Worm (Caenorhabditis elegans) whole organism, L4 larva: ENCODE measurements around the gene C02G6.2.

Experiments
- F44E2.7 ChIP-seq: fragments of 200-800 bp; sonication (Bioruptor generic); IDR thresholded peaks from 2 replicates; pipeline ENCODE4 v2.1.2; 2022; ENCODE audit warnings: missing genetic modification characterization, missing compliant biosample characterization
- T20F7.1 ChIP-seq: fragments of 200-800 bp; sonication (Bioruptor generic); optimal IDR thresholded peaks from 2 replicates; lab custom pipeline; 2018; ENCODE audit warnings: mild to moderate bottlenecking, missing genetic modification characterization, missing compliant biosample characterization
- Y48G9A.11 ChIP-seq: fragments of 200-800 bp; sonication (Bioruptor generic); IDR thresholded peaks from 2 replicates; pipeline ENCODE4 v1.3.6; 2022; ENCODE audit warnings: missing genetic modification reagents, missing genetic modification characterization, missing compliant biosample characterization
- Y75B8A.6 ChIP-seq: fragments of 200-800 bp; sonication (Bioruptor generic); IDR thresholded peaks from 2 replicates; pipeline ENCODE4 v1.3.6; 2022; ENCODE audit warnings: missing genetic modification reagents, missing genetic modification characterization, missing compliant biosample characterization
- ZK337.2 ChIP-seq: fragments of 200-800 bp; sonication (Bioruptor generic); IDR thresholded peaks from 2 replicates; pipeline ENCODE4 v1.3.6; 2022; ENCODE audit warnings: missing genetic modification reagents, missing genetic modification characterization, missing compliant biosample characterization
- aly-2 ChIP-seq: sonication (generic microtip); optimal IDR thresholded peaks from 2 replicates; lab custom pipeline; 2018; ENCODE audit warnings: missing biosample characterization, missing genetic modification characterization
- arid-1 ChIP-seq: fragments of 200-800 bp; sonication (Bioruptor generic); conservative IDR thresholded peaks from 2 replicates; pipeline ENCODE4 v1.3.6; 2022; ENCODE audit warnings: missing genetic modification reagents, missing genetic modification characterization, missing compliant biosample characterization
- ceh-28 ChIP-seq: fragments of 150-350 bp; optimal IDR thresholded peaks from 2 replicates; lab custom pipeline; 2014; ENCODE audit warnings: missing biosample characterization, missing genetic modification reagents, missing genetic modification characterization
- ces-1 ChIP-seq: fragments of 150-350 bp; sonication (generic microtip); optimal IDR thresholded peaks from 4 replicates; lab custom pipeline; 2014; ENCODE audit warnings: missing biosample characterization, missing genetic modification reagents, missing genetic modification characterization
- ctbp-1 ChIP-seq: fragments of 200-800 bp; sonication (Bioruptor generic); IDR thresholded peaks from 2 replicates; pipeline ENCODE4 v1.3.6; 2022; ENCODE audit warnings: missing genetic modification reagents, missing genetic modification characterization, missing compliant biosample characterization
- daf-16 ChIP-seq, 3 experiments: sonication (generic microtip); optimal IDR thresholded peaks; 2 replicates each; lab custom pipeline; 2016 to 2017; ENCODE audit warnings: missing genetic modification characterization in 3 of 3, missing genetic modification reagents in 3 of 3, mild to moderate bottlenecking in 2 of 3, missing compliant biosample characterization in 2 of 3, missing biosample characterization in 1 of 3, moderate library complexity in 1 of 3
- dmd-8 ChIP-seq: fragments of 200-800 bp; sonication (Bioruptor generic); IDR thresholded peaks from 2 replicates; pipeline ENCODE4 v1.3.6; 2022; ENCODE audit warnings: missing genetic modification characterization, missing compliant biosample characterization
- dmd-9 ChIP-seq: fragments of 200-800 bp; sonication (Bioruptor generic); IDR thresholded peaks from 2 replicates; pipeline ENCODE4 v1.3.6; 2022; ENCODE audit warnings: missing genetic modification reagents, missing genetic modification characterization, missing compliant biosample characterization
- dpl-1 ChIP-seq: fragments of 150-350 bp; optimal IDR thresholded peaks from 2 replicates; lab custom pipeline; 2014; ENCODE audit warnings: missing biosample characterization, missing genetic modification reagents, missing genetic modification characterization
- dve-1 ChIP-seq: sonication (generic microtip); optimal IDR thresholded peaks from 2 replicates; lab custom pipeline; 2017; ENCODE audit warnings: antibody characterized with exemption, mild to moderate bottlenecking, missing genetic modification characterization, missing compliant biosample characterization; ENCODE audit not compliant: insufficient read depth
- egl-27 ChIP-seq: sonication (generic microtip); optimal IDR thresholded peaks from 3 replicates; lab custom pipeline; 2017; ENCODE audit warnings: missing biosample characterization, missing genetic modification reagents, missing genetic modification characterization
- egl-43 ChIP-seq: fragments of 200-800 bp; sonication (Bioruptor generic); IDR thresholded peaks from 2 replicates; pipeline ENCODE4 v1.3.6; 2022; ENCODE audit warnings: missing genetic modification reagents, missing genetic modification characterization, missing compliant biosample characterization
- fos-1 ChIP-seq: fragments of 150-350 bp; optimal IDR thresholded peaks from 2 replicates; lab custom pipeline; 2014; ENCODE audit warnings: missing biosample characterization, missing genetic modification characterization
- gei-8 ChIP-seq: fragments of 200-800 bp; sonication (Bioruptor generic); optimal IDR thresholded peaks from 2 replicates; lab custom pipeline; 2018; ENCODE audit warnings: mild to moderate bottlenecking, missing genetic modification characterization, missing compliant biosample characterization
- hif-1 ChIP-seq, 2 experiments: sonication (generic microtip); optimal IDR thresholded peaks; 2 replicates each; lab custom pipeline; 2016 to 2017; ENCODE audit warnings: missing compliant biosample characterization in 2 of 2, missing genetic modification characterization in 2 of 2, missing genetic modification reagents in 2 of 2, missing genotype in 2 of 2, mild to moderate bottlenecking in 1 of 2
- hlh-11 ChIP-seq: fragments of 200-800 bp; sonication (Bioruptor generic); optimal IDR thresholded peaks from 2 replicates; lab custom pipeline; 2018; ENCODE audit warnings: mild to moderate bottlenecking, missing genetic modification characterization, missing compliant biosample characterization
- hlh-30 ChIP-seq: sonication (generic microtip); optimal IDR thresholded peaks from 2 replicates; lab custom pipeline; 2017; ENCODE audit warnings: antibody characterized with exemption, mild to moderate bottlenecking, missing genetic modification characterization, missing compliant biosample characterization; ENCODE audit not compliant: insufficient read depth
- hmg-1.1 ChIP-seq: fragments of 200-800 bp; sonication (Bioruptor generic); IDR thresholded peaks from 2 replicates; pipeline ENCODE4 v1.3.6; 2022; ENCODE audit warnings: missing genetic modification reagents, missing genetic modification characterization, missing compliant biosample characterization
- lin-29 ChIP-seq: fragments of 200-800 bp; sonication (Bioruptor generic); IDR thresholded peaks from 2 replicates; pipeline ENCODE4 v1.3.6; 2022; ENCODE audit warnings: missing genetic modification reagents, missing genetic modification characterization, missing compliant biosample characterization
- lsy-2 ChIP-seq, 2 experiments: fragments of 150-350 bp in 1 of 2; sonication (generic microtip) in 1 of 2; optimal IDR thresholded peaks; 2 replicates each; lab custom pipeline; 2014 to 2017; ENCODE audit warnings: missing biosample characterization in 2 of 2, missing genetic modification characterization in 2 of 2
- mdl-1 ChIP-seq, 2 experiments: fragments of 150-350 bp in 1 of 2; sonication (generic microtip) in 1 of 2; optimal IDR thresholded peaks; 2 replicates each; lab custom pipeline; 2014 to 2017; ENCODE audit warnings: missing biosample characterization in 2 of 2, missing genetic modification characterization in 2 of 2
- mxl-3 ChIP-seq: fragments of 200-800 bp; sonication (Bioruptor generic); optimal IDR thresholded peaks from 2 replicates; lab custom pipeline; 2018; ENCODE audit warnings: mild to moderate bottlenecking, missing genetic modification characterization, missing compliant biosample characterization
- nhr-102 ChIP-seq: sonication (generic microtip); optimal IDR thresholded peaks from 2 replicates; lab custom pipeline; 2016; ENCODE audit warnings: mild to moderate bottlenecking, missing genetic modification characterization, moderate library complexity, missing compliant biosample characterization
- nhr-111 ChIP-seq: fragments of 200-800 bp; sonication (Bioruptor generic); optimal IDR thresholded peaks from 2 replicates; lab custom pipeline; 2018; ENCODE audit warnings: mild to moderate bottlenecking, missing genetic modification characterization, missing compliant biosample characterization
- nhr-28 ChIP-seq: fragments of 150-350 bp; optimal IDR thresholded peaks from 2 replicates; lab custom pipeline; 2014; ENCODE audit warnings: missing biosample characterization, missing genetic modification characterization
- nhr-41 ChIP-seq: fragments of 200-800 bp; sonication (Bioruptor generic); IDR thresholded peaks from 2 replicates; pipeline ENCODE4 v1.3.6; 2022; ENCODE audit warnings: missing genetic modification reagents, missing genetic modification characterization, missing compliant biosample characterization
- nhr-42 ChIP-seq: fragments of 200-800 bp; sonication (Bioruptor generic); IDR thresholded peaks from 2 replicates; pipeline ENCODE4 v1.3.6; 2022; ENCODE audit warnings: missing genetic modification characterization, missing compliant biosample characterization
- nhr-48 ChIP-seq: sonication (generic microtip); optimal IDR thresholded peaks from 2 replicates; lab custom pipeline; 2016; ENCODE audit warnings: mild to moderate bottlenecking, missing genetic modification characterization, missing compliant biosample characterization
- nhr-6 ChIP-seq: fragments of 150-350 bp; optimal IDR thresholded peaks from 2 replicates; lab custom pipeline; 2014; ENCODE audit warnings: missing biosample characterization, missing genetic modification characterization
- nhr-77 ChIP-seq: fragments of 150-350 bp; optimal IDR thresholded peaks from 2 replicates; lab custom pipeline; 2014; ENCODE audit warnings: missing biosample characterization, missing genetic modification characterization
- pha-4 ChIP-seq, 2 experiments: fragments of 150-350 bp in 1 of 2; fragments of 200-800 bp in 1 of 2; sonication (Bioruptor generic) in 1 of 2; IDR thresholded peaks in 1 of 2; optimal IDR thresholded peaks in 1 of 2; 2 replicates each; pipeline versions ENCODE4 v1.3.6 to Lab custom; 2014 to 2022; ENCODE audit warnings: missing genetic modification characterization in 2 of 2, missing genetic modification reagents in 2 of 2, missing biosample characterization in 1 of 2, missing compliant biosample characterization in 1 of 2
- pqm-1 ChIP-seq: sonication (generic microtip); optimal IDR thresholded peaks from 2 replicates; lab custom pipeline; 2017; ENCODE audit warnings: missing biosample characterization, missing genetic modification characterization
- saeg-2 ChIP-seq: fragments of 200-800 bp; sonication (Bioruptor generic); IDR thresholded peaks from 2 replicates; pipeline ENCODE4 v1.3.6; 2022; ENCODE audit warnings: missing genetic modification reagents, missing genetic modification characterization, missing compliant biosample characterization
- sdz-12 ChIP-seq: fragments of 200-800 bp; sonication (Bioruptor generic); optimal IDR thresholded peaks from 2 replicates; lab custom pipeline; 2018; ENCODE audit warnings: mild to moderate bottlenecking, missing genetic modification characterization, missing compliant biosample characterization
- set-16 ChIP-seq: fragments of 200-800 bp; sonication (Bioruptor generic); IDR thresholded peaks from 2 replicates; pipeline ENCODE4 v1.3.6; 2022; ENCODE audit warnings: missing genetic modification reagents, missing genetic modification characterization, missing compliant biosample characterization
- snpc-4 ChIP-seq: fragments of 150-350 bp; optimal IDR thresholded peaks from 2 replicates; lab custom pipeline; 2014; ENCODE audit warnings: missing biosample characterization, missing genetic modification characterization
- tag-97 ChIP-seq: fragments of 200-800 bp; sonication (Bioruptor generic); IDR thresholded peaks from 2 replicates; pipeline ENCODE4 v1.3.6; 2022; ENCODE audit warnings: missing genetic modification characterization, missing compliant biosample characterization
- zfp-2 ChIP-seq: sonication (generic microtip); optimal IDR thresholded peaks from 2 replicates; lab custom pipeline; 2016; ENCODE audit warnings: mild to moderate bottlenecking, missing genetic modification characterization, missing compliant biosample characterization
- ztf-7 ChIP-seq: fragments of 150-350 bp; optimal IDR thresholded peaks from 2 replicates; lab custom pipeline; 2014; ENCODE audit warnings: missing biosample characterization, missing genetic modification characterization

C02G6.2 gene

DNA sequence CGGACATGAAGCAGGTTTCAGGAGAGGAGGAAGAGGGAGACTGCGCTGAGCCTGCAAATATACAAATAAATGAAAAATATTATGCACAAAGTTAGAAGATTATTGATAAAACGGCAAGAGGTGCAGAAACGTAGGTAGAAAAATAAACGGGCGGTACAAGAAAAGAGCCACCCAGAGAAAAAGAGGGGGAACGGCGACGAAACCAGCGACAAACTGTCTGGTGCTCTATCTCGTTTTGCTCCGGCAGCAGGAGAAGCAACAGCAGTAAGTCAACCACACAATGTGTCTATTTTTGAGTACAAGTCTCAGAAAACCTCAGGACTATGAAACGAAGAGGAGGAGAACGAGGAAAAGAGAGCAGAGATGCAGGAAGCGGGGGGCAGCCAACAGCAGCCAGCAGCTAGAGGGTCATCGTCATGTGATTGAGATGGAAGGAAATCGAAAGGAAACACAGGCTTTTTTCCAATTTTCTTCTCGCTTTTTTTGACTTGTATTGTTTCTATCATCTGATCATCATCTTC is 26.1 kb upstream of the C02G6.2 start, which contains the start of gene F26F12.3 (continued):
- TF ChIP-seq nhr-102 = peak; percentile 43
- TF ChIP-seq lsy-2 (tag; optimal IDR thresholded peaks at IDR 0.05; lab: Kevin White, UChicago) = peak in 1 of 2 experiments; percentile 63
- TF ChIP-seq lin-29 = 0 out of 2 replicates have a peak, but pooled peaks have one; percentile 49
- peak; percentile 91 for TF ChIP-seq hlh-11 (tag; lab: Kevin White, UChicago)
- TF ChIP-seq ztf-7 (tag; lab: Kevin White, UChicago) = peak; percentile 6
- peak in 1 of 2 experiments; percentile 80 for TF ChIP-seq mdl-1 (tag; optimal IDR thresholded peaks at IDR 0.05; lab: Kevin White, UChicago)
- TF ChIP-seq T20F7.1 = peak; percentile 10
- peak in 1 of 2 experiments; percentile 14 for TF ChIP-seq daf-16 (GFP tag; optimal IDR thresholded peaks at IDR 0.05; lab: Kevin White, UChicago)
- TF ChIP-seq daf-16 (tag; optimal IDR thresholded peaks at IDR 0.05; lab: Kevin White, UChicago) = peak; percentile 81
- TF ChIP-seq dve-1 (tag; lab: Kevin White, UChicago) = peak; percentile 67
- TF ChIP-seq ctbp-1 = peak; percentile 79
- TF ChIP-seq hif-1 (tag; optimal IDR thresholded peaks at IDR 0.05; lab: Kevin White, UChicago) = peak in 1 of 2 experiments; percentile 64
- TF ChIP-seq hlh-30 (tag; lab: Kevin White, UChicago) = peak; percentile 96
- peak; percentile 88 for TF ChIP-seq nhr-28 (tag; lab: Kevin White, UChicago)
- peak; percentile 65 for TF ChIP-seq hmg-1.1 (GFP tag; lab: Robert Waterston, UW)
- peak; percentile 64 for TF ChIP-seq set-16 (GFP tag; lab: Robert Waterston, UW)
- peak; percentile 85 for TF ChIP-seq nhr-77 (tag; lab: Kevin White, UChicago)
- TF ChIP-seq mxl-3 = peak; percentile 33
- TF ChIP-seq saeg-2 (GFP tag; lab: Robert Waterston, UW) = peak; percentile 58; the same call in 1 of the 2 replicates

DNA sequence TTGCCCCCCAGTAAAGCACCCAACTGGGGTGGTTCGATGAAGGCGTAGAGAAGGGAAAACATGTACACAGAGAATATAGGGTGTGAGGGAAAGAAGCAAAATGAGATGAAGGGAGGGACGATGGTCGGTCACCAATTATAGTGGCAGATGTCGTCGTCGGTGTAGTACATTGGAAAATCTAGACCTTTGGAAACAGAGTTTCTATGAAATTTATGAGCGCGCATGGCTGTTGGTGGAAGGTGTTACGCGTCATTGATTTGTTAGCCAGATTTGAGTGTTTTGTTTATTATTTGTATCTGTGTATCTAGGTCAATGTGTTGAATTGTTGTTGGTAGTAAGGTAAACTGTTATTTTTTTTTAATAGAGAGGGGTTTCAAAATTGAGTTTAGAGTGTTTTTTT is 25.1 kb upstream of the C02G6.2 start:
- no peak for TF ChIP-seq daf-16 (GFP tag; optimal IDR thresholded peaks at IDR 0.05; lab: Kevin White, UChicago)
- TF ChIP-seq daf-16 (tag; optimal IDR thresholded peaks at IDR 0.05; lab: Kevin White, UChicago) = no peak
- no peak for TF ChIP-seq Y75B8A.6 (GFP tag; lab: Robert Waterston, UW)
- no peak for TF ChIP-seq nhr-42 (GFP tag; lab: Robert Waterston, UW)
- no peak for TF ChIP-seq egl-27 (tag; lab: Kevin White, UChicago)
- no peak for TF ChIP-seq ceh-28 (tag; lab: Kevin White, UChicago)
- TF ChIP-seq ces-1 (GFP tag; lab: Kevin White, UChicago) = no peak
- TF ChIP-seq ZK337.2 (GFP tag; lab: Robert Waterston, UW) = no peak
- no peak for TF ChIP-seq aly-2 (tag; lab: Kevin White, UChicago)
- no peak for TF ChIP-seq egl-43
- TF ChIP-seq Y48G9A.11 = no peak
- no peak for TF ChIP-seq tag-97 (GFP tag; lab: Robert Waterston, UW)
- no peak for TF ChIP-seq F44E2.7 (GFP tag; lab: Robert Waterston, UW)
- TF ChIP-seq sdz-12 (GFP tag; lab: Kevin White, UChicago) = no peak
- no peak for TF ChIP-seq T20F7.1
- TF ChIP-seq snpc-4 = no peak
- no peak for TF ChIP-seq nhr-102
- TF ChIP-seq pha-4 (GFP tag; IDR thresholded peaks at IDR 0.05; lab: Robert Waterston, UW) = no peak
- TF ChIP-seq pha-4 (tag; optimal IDR thresholded peaks at IDR 0.05; lab: Kevin White, UChicago) = no peak
- no peak for TF ChIP-seq nhr-41

- TF ChIP-seq ZK337.2 (GFP tag; lab: Robert Waterston, UW) (no peak), hlh-30 (tag; lab: Kevin White, UChicago) (peak; percentile 59), arid-1 (GFP tag; lab: Robert Waterston, UW) (no peak), dpl-1 (no peak), nhr-6 (tag; lab: Kevin White, UChicago) (no peak), nhr-41 (no peak), nhr-28 (tag; lab: Kevin White, UChicago) (no peak), pqm-1 (tag; lab: Kevin White, UChicago) (no peak), dmd-8 (GFP tag; lab: Robert Waterston, UW) (no peak), dmd-9 (GFP tag; lab: Robert Waterston, UW) (no peak), gei-8 (GFP tag; lab: Kevin White, UChicago) (no peak), nhr-48 (no peak), fos-1 (no peak), hmg-1.1 (GFP tag; lab: Robert Waterston, UW) (0 out of 2 replicates have a peak, but pooled peaks have one; percentile 12), zfp-2 (tag; lab: Kevin White, UChicago) (no peak), lin-29 (no peak), daf-16 (GFP tag; optimal IDR thresholded peaks at IDR 0.05; lab: Kevin White, UChicago) (no peak), daf-16 (tag; optimal IDR thresholded peaks at IDR 0.05; lab: Kevin White, UChicago) (no peak), nhr-111 (no peak)
Measured at ce11 chrV:5848015-5848609, 23.7 kb upstream of the C02G6.2 start.
